Fruit fly (Drosophila melanogaster) ovary, adult (tissue): Measurements from ENCODE around the gene Arp2.

ENCODE experiments used
- CG17801 ChIP-seq: fragments of 200-800 bp; optimal IDR thresholded peaks from 2 replicates; lab custom pipeline; 2019; ENCODE audit warnings: missing biosample characterization, mild to moderate bottlenecking, missing genetic modification characterization, moderate library complexity; ENCODE audit not compliant: partially characterized antibody

The Arp2 gene

dm6 chrX:16553542-16554182 lies at the start of gene Arp2:
Gene Arp2, minus strand, starts transcription at chrX:16553968.
- TF ChIP-seq CG17801: no peak

dm6 chrX:16599770-16600169 lies 46.0 kb upstream of the Arp2 start:
- no peak for TF ChIP-seq CG17801

- peak; percentile 60 for TF ChIP-seq CG17801
Observed at dm6 chrX:16598978-16599664, 45.4 kb upstream of the Arp2 start, which contains the start of the genes CG9784 and Nup153. Gene CG9784, minus strand, starts transcription at chrX:16599215. Gene Nup153, plus strand, starts transcription at chrX:16599241.

DNA sequence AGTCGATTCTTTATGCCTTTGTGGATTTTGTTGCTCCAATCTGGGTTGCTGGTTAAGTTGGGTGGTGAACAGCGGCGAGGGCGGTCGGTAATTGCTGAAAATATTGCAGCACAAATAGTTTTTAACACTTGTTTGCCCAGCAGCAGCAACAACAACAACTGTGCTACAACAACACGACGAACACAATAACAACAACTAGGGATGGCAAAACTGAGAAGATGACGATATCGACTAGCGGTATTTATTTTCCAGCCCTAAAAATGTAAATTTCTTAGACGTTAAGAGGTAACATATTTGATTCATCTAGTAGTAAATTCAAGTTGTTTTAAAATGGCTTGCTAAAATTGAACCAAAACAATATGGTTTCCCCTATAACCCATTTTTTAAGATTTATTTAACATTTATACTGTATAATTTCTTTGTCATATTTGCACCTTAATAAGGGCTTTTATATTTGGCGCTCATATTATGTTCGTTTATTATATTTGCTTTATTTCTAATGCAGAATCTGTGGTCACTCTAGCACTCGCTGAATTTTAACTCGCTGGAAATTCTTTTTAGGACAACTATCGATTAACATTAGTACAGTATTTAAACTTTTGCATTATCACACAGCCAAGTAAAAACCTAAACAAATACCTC lies 44.7 kb upstream of the Arp2 start:
- peak; percentile 23 for TF ChIP-seq CG17801

DNA sequence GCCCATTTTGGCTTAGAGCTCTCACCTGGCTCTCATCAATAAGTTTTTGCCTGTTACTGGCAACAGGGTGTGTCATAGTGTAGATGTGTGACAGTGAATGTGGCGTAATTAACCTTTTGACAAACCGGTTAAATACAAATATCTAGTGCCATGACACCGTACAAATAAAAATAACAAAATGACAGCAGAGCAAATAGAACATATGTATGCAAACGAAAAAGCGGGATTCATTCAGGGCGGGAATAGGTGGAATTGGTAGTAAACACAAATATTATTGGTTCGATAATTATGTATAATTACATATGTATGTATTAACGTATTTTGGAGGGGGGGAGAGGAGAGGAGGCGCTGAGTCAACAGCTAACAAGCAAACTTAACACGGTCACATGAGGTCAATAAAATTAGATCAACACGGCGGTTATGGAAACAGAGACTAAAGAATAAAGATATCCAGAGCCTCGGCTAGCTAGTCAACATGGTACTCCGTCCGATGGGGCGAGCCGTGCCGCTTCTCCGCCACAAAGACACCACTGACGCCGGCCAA lies 42.6 kb upstream of the Arp2 start:
- no peak for TF ChIP-seq CG17801

DNA sequence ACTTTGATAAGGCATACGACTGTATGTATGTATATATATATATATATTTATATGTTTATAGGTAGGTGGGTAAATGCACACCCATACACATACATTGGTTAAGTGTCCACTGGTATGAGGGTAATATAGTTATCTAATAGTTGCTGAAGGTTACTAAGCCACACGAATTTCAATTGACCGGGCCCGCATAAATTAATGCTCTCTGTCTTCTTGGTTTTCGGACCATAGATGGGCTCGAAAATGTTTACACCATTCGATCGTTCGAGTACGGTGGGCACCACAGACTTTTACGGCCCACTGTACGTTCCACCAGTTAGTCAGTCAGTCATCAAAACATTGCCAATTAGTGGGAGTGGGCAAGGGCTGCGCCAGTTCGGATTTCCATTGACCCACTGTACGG lies 41.6 kb upstream of the Arp2 start:
- no peak for TF ChIP-seq CG17801

DNA sequence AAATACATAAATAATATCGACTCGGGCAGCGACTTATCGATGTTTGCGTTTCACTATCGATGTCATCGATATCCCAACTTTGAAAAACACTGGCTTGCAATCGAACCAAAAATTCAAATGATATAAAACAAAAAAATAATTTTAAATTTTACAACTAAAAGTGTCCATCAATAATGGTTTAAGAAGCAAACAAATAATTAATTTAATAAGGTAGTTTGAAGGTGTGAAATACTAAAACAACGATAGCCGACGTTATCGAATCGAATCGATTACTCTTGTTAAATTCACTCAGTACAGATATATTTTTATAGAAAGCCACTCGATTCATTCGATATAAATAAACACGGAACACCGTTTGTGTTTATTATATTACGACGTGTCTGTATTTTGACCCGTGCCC lies 39.6 kb upstream of the Arp2 start, which contains the start of the genes SMC3 and Ubc7:
TSS of gene SMC3 (minus strand) at position 22 of the 400 bp plus-strand sequence.
TSS of gene Ubc7 (plus strand) at position 260 of the 400 bp plus-strand sequence.
- TF ChIP-seq CG17801: peak; percentile 20

DNA sequence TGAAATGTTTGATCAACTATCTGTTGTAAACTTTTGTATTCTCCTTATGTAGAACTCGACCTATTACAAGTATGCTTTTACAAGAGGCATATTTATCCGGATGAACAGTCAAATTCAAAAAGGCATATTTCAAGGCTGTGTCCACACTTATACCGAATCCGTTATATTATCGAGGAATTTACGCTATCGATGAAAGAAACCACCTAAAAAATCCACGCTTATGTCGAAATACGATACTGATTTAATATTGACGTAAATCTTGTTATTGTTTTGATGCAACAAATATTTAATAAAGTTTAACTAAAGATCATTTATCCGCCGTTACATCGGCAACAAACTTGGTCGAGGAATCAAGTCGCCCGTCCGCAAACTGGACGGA lies 33.9 kb upstream of the Arp2 start, which contains the start of gene CG13014:
TSS of gene CG13014 (plus strand) at position 206 of the 379 bp plus-strand sequence.
- TF ChIP-seq CG17801: no peak

- TF ChIP-seq CG17801: no peak
Observed at dm6 chrX:16587021-16587667, 33.4 kb upstream of the Arp2 start, which contains the start of gene CanA-14F. Gene CanA-14F, minus strand, starts transcription at chrX:16587172.

DNA sequence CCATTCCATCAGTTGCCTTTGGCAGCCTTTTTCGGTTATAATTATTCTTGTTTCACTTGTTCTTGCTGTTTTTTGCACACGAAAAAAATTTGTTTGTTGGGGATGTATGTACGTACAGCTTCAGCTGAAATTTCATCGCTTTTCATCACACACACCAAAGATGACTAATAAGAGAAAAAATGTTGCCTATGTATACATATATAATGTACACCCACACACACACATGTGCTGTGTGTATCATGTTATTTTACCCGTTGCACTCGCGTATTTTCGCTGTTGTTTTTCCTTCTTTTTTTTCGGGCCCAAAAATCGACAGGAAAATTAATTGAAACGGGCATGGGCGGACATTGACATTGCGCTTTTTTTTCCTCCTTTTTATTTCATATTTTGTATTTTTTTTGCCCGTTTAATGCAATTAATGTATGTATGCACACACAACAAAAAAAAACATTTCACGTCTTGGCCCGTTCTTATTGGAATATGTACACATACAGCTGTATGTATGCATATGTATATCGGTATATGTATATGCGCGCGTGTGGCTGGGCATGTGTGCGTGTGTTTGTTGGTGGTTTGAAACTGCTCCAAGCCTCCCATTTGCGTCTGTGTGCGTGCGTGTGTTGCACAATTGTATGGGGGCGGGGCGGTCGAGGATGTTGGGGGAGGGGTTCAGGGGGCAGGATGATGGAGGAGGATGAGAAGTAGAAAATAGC lies 32.6 kb upstream of the Arp2 start:
- no peak for TF ChIP-seq CG17801

DNA sequence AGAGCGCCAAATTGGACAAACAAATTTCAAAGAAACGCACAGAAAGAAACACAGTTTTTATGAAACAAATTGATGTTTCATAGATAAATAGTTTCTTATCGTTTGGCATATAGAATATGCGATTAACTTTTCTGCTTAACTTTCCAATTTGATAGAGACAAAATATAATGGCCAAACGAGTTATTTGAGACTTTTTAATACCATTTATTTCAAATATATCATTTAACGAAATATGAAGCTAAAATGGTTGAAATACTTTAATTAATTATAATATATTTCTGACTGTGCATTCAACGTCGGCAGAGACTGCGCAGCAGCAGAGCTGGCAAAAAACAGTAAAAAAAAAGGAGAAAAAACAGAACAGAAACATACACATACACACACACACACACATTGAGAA lies 31.8 kb upstream of the Arp2 start:
- TF ChIP-seq CG17801: no peak

- no peak for TF ChIP-seq CG17801
Observed at dm6 chrX:16583730-16584129, 30.0 kb upstream of the Arp2 start.

dm6 chrX:16582145-16582544 lies 28.4 kb upstream of the Arp2 start:
- no peak for TF ChIP-seq CG17801

DNA sequence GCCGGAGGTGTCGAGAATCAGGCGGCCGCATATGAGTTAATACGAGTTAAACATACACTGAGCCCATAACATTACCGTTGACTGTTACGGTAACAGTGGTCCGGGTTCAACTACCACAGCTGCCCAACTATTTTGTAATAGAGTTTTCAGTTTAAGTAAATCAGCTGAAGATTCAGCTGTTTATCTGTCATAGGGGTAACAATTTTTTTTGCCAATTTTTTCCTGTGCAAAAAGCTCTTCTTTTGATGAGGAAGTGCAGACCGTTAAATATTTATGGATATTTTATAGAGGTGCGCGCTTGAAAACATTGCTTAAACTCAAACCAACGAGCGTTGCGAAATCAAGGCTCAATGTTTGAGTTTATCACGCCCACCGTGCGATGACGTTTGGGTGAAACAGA lies 27.9 kb upstream of the Arp2 start:
- TF ChIP-seq CG17801: no peak

dm6 chrX:16579978-16580377 lies 26.2 kb upstream of the Arp2 start:
- no peak for TF ChIP-seq CG17801

- TF ChIP-seq CG17801: no peak
Observed at dm6 chrX:16575097-16575496, 21.3 kb upstream of the Arp2 start.
